Worm (Caenorhabditis elegans): ENCODE results near the gene C01G12.3.
A peak's percentile ranks its signal among the peaks of the same experiment; 100 is the strongest.

Gene C01G12.3

DNA sequence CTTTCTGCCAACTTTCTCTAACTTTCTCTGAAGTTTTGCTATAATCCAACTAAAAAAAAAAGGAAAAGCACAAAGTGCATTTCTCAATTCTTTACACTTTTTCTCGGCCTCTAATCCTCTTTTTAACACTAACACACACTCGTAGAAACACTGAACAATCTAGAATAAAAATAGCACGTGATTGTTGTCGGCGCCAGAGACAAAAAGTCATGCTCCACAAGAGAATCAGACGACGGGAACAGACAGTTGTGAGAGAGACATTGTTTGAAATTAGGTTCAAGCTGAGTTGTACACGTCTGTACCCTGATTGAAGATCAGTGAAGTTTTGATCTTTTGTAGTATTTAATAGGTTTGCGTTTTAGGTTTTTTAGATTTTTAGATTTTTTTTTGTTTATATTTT is 16.3 kb upstream of the C01G12.3 start (continued):
- TF ChIP-seq dmd-8 (GFP tag; IDR thresholded peaks at IDR 0.05) (no peak), dmd-9 (GFP tag; IDR thresholded peaks at IDR 0.05) (no peak), gei-8 (GFP tag; optimal IDR thresholded peaks at IDR 0.05) (no peak), lir-3 (tag; optimal IDR thresholded peaks at IDR 0.05) (no peak), nhr-76 (tag; optimal IDR thresholded peaks at IDR 0.05) (no peak), F44E2.7 (GFP tag; IDR thresholded peaks at IDR 0.05) (no peak), daf-12 (tag; optimal IDR thresholded peaks at IDR 0.05) (no peak), T20F7.1 (GFP tag; optimal IDR thresholded peaks at IDR 0.05) (no peak), hlh-30 (tag; optimal IDR thresholded peaks at IDR 0.05; ENCODE audit: insufficient read depth) (peak; percentile 97), lin-38 (GFP tag; IDR thresholded peaks at IDR 0.05) (no peak), daf-19 (GFP tag; conservative IDR thresholded peaks at IDR 0.05) (no peak), arid-1 (GFP tag; conservative IDR thresholded peaks at IDR 0.05) (no peak), R02D3.7 (tag; optimal IDR thresholded peaks at IDR 0.05) (no peak), ceh-32 (tag; optimal IDR thresholded peaks at IDR 0.05; ENCODE audit: poor library complexity) (no peak), zip-2 (tag; optimal IDR thresholded peaks at IDR 0.05) (no peak), saeg-2 (GFP tag; IDR thresholded peaks at IDR 0.05) (no peak), unc-62 (GFP tag; optimal IDR thresholded peaks at IDR 0.05 in 1 of 2) (peak in 1 of 2 experiments; percentile 59), unc-62 (tag; optimal IDR thresholded peaks at IDR 0.05) (no peak), F10B5.3 (tag; optimal IDR thresholded peaks at IDR 0.05) (no peak), zfp-3 (GFP tag; conservative IDR thresholded peaks at IDR 0.05) (no peak), ces-1 (GFP tag; optimal IDR thresholded peaks at IDR 0.05) (no peak), nhr-6 (tag; optimal IDR thresholded peaks at IDR 0.05) (peak; percentile 41), aly-2 (tag; optimal IDR thresholded peaks at IDR 0.05) (no peak), lin-15B (tag; optimal IDR thresholded peaks at IDR 0.05) (no peak), mdl-1 (tag; optimal IDR thresholded peaks at IDR 0.05) (peak in 1 of 2 experiments; percentile 75), set-16 (GFP tag; IDR thresholded peaks at IDR 0.05) (no peak), snpc-1.2 (GFP tag; IDR thresholded peaks at IDR 0.05) (no peak), lim-7 (GFP tag; IDR thresholded peaks at IDR 0.05) (no peak), nhr-77 (tag; optimal IDR thresholded peaks at IDR 0.05) (peak; percentile 95), ZK546.5 (tag; optimal IDR thresholded peaks at IDR 0.05) (no peak), ZK337.2 (GFP tag; IDR thresholded peaks at IDR 0.05) (no peak), mep-1 (tag; optimal IDR thresholded peaks at IDR 0.05) (no peak), nhr-28 (tag; optimal IDR thresholded peaks at IDR 0.05) (peak; percentile 81), hmg-1.1 (GFP tag; IDR thresholded peaks at IDR 0.05) (peak; percentile 59), F37D6.2 (tag; optimal IDR thresholded peaks at IDR 0.05) (no peak), nhr-10 (tag; optimal IDR thresholded peaks at IDR 0.05) (peak; percentile 67), attf-4 (tag; optimal IDR thresholded peaks at IDR 0.05) (no peak), ceh-28 (tag; optimal IDR thresholded peaks at IDR 0.05) (no peak), nhr-102 (tag; optimal IDR thresholded peaks at IDR 0.05) (peak; percentile 48), tra-1 (GFP tag; IDR thresholded peaks at IDR 0.05) (0 out of 2 replicates have a peak, but pooled peaks have one; percentile 29), lin-1 (GFP tag; IDR thresholded peaks at IDR 0.05) (peak; percentile 58; the same call in 1 of the 2 replicates), ctbp-1 (GFP tag; IDR thresholded peaks at IDR 0.05) (no peak), egl-27 (tag; optimal IDR thresholded peaks at IDR 0.05) (no peak), sdz-12 (GFP tag; optimal IDR thresholded peaks at IDR 0.05) (no peak), Y5F2A.4 (GFP tag; optimal IDR thresholded peaks at IDR 0.05) (no peak), cey-2 (tag; optimal IDR thresholded peaks at IDR 0.05; ENCODE audit: borderline replicate concordance, insufficient read depth) (no peak), nhr-41 (GFP tag; IDR thresholded peaks at IDR 0.05) (no peak), ceh-82 (tag; optimal IDR thresholded peaks at IDR 0.05) (no peak), fkh-10 (GFP tag; optimal IDR thresholded peaks at IDR 0.05) (no peak), lin-29 (GFP tag; IDR thresholded peaks at IDR 0.05) (no peak), snpc-4 (tag; optimal IDR thresholded peaks at IDR 0.05) (no peak), madf-9 (GFP tag; conservative IDR thresholded peaks at IDR 0.05) (no peak), unc-130 (GFP tag; optimal IDR thresholded peaks at IDR 0.05) (no peak)
